Worm (Caenorhabditis elegans) whole organism, mixed stage, embryonic: ENCODE measurements around the gene pycr-1.

ENCODE experiments used
- M03D4.4 ChIP-seq: sonication (generic microtip); optimal IDR thresholded peaks from 2 replicates; lab custom pipeline; 2017; ENCODE audit warnings: mild to moderate bottlenecking, missing genetic modification characterization, missing compliant biosample characterization
- ceh-39 ChIP-seq: fragments of 150-350 bp; optimal IDR thresholded peaks from 2 replicates; lab custom pipeline; 2014; ENCODE audit warnings: missing biosample characterization, missing genetic modification characterization
- ces-1 ChIP-seq: fragments of 150-350 bp; optimal IDR thresholded peaks from 2 replicates; lab custom pipeline; 2014; ENCODE audit warnings: missing biosample characterization, missing genetic modification reagents, missing genetic modification characterization
- drap-1 ChIP-seq: fragments of 200-800 bp; sonication (Bioruptor generic); optimal IDR thresholded peaks from 3 replicates; lab custom pipeline; 2018; ENCODE audit warnings: mild to moderate bottlenecking, missing genetic modification characterization, missing compliant biosample characterization
- elt-1 ChIP-seq: sonication (generic microtip); optimal IDR thresholded peaks from 2 replicates; lab custom pipeline; 2017; ENCODE audit warnings: missing genetic modification characterization, mild to moderate bottlenecking, missing compliant biosample characterization, antibody characterized with exemption, moderate library complexity, borderline replicate concordance; ENCODE audit not compliant: insufficient read depth
- elt-3 ChIP-seq: fragments of 150-350 bp; optimal IDR thresholded peaks from 2 replicates; lab custom pipeline; 2014; ENCODE audit warnings: missing biosample characterization, missing genetic modification characterization
- flh-1 ChIP-seq: fragments of 200-800 bp; sonication (Bioruptor generic); optimal IDR thresholded peaks from 2 replicates; lab custom pipeline; 2018; ENCODE audit warnings: mild to moderate bottlenecking, missing genetic modification characterization, moderate library complexity, missing compliant biosample characterization
- ham-2 ChIP-seq: fragments of 200-800 bp; sonication (Bioruptor generic); optimal IDR thresholded peaks from 2 replicates; lab custom pipeline; 2018; ENCODE audit warnings: mild to moderate bottlenecking, missing genetic modification characterization, missing compliant biosample characterization
- hlh-1 ChIP-seq: fragments of 150-350 bp; optimal IDR thresholded peaks from 2 replicates; lab custom pipeline; 2014; ENCODE audit warnings: missing biosample characterization, missing genetic modification reagents, missing genetic modification characterization
- lin-13 ChIP-seq: fragments of 150-350 bp; optimal IDR thresholded peaks from 2 replicates; lab custom pipeline; 2014; ENCODE audit warnings: missing biosample characterization, missing genetic modification characterization
- lin-32 ChIP-seq: fragments of 200-800 bp; sonication (Bioruptor generic); optimal IDR thresholded peaks from 2 replicates; lab custom pipeline; 2018; ENCODE audit warnings: mild to moderate bottlenecking, missing genetic modification characterization, missing compliant biosample characterization
- lsy-2 ChIP-seq: fragments of 150-350 bp; optimal IDR thresholded peaks from 2 replicates; lab custom pipeline; 2014; ENCODE audit warnings: missing biosample characterization, missing genetic modification characterization
- mab-5 ChIP-seq: fragments of 150-350 bp; optimal IDR thresholded peaks from 2 replicates; lab custom pipeline; 2014; ENCODE audit warnings: missing biosample characterization, missing genetic modification characterization
- mep-1 ChIP-seq: fragments of 150-350 bp; optimal IDR thresholded peaks from 2 replicates; lab custom pipeline; 2017; ENCODE audit warnings: missing biosample characterization, missing genetic modification reagents, missing genetic modification characterization, inconsistent platforms
- mls-2 ChIP-seq: sonication (generic microtip); optimal IDR thresholded peaks from 2 replicates; lab custom pipeline; 2016; ENCODE audit warnings: mild to moderate bottlenecking, missing genetic modification characterization, moderate library complexity, missing compliant biosample characterization
- nhr-12 ChIP-seq: fragments of 150-350 bp; optimal IDR thresholded peaks from 2 replicates; lab custom pipeline; 2014; ENCODE audit warnings: missing biosample characterization, missing genetic modification characterization
- nhr-2 ChIP-seq: fragments of 150-350 bp; optimal IDR thresholded peaks from 2 replicates; lab custom pipeline; 2014; ENCODE audit warnings: missing biosample characterization, missing genetic modification characterization
- nhr-237 ChIP-seq: fragments of 150-350 bp; optimal IDR thresholded peaks from 2 replicates; lab custom pipeline; 2014; ENCODE audit warnings: missing biosample characterization, missing genetic modification characterization
- nhr-28 ChIP-seq: fragments of 150-350 bp; optimal IDR thresholded peaks from 2 replicates; lab custom pipeline; 2014; ENCODE audit warnings: missing biosample characterization, missing genetic modification characterization
- snpc-4 ChIP-seq: fragments of 150-350 bp; optimal IDR thresholded peaks from 2 replicates; lab custom pipeline; 2014; ENCODE audit warnings: missing biosample characterization, missing genetic modification characterization
- tbx-8 ChIP-seq: fragments of 200-800 bp; sonication (Bioruptor generic); optimal IDR thresholded peaks from 2 replicates; lab custom pipeline; 2018; ENCODE audit warnings: mild to moderate bottlenecking, missing genetic modification characterization, moderate library complexity, missing compliant biosample characterization
- unc-120 ChIP-seq: sonication (generic microtip); optimal IDR thresholded peaks from 2 replicates; lab custom pipeline; 2017; ENCODE audit warnings: missing genetic modification characterization, missing compliant biosample characterization; ENCODE audit not compliant: poor library complexity, severe bottlenecking
- unc-39 ChIP-seq: fragments of 150-350 bp; optimal IDR thresholded peaks from 2 replicates; lab custom pipeline; 2014; ENCODE audit warnings: missing biosample characterization, missing genetic modification characterization
- unc-62 ChIP-seq: fragments of 150-350 bp; optimal IDR thresholded peaks from 2 replicates; lab custom pipeline; 2014; ENCODE audit warnings: missing biosample characterization, missing genetic modification reagents, missing genetic modification characterization
- ztf-11 ChIP-seq: fragments of 150-350 bp; optimal IDR thresholded peaks from 2 replicates; lab custom pipeline; 2014; ENCODE audit warnings: missing biosample characterization, missing genetic modification characterization

The pycr-1 gene

DNA sequence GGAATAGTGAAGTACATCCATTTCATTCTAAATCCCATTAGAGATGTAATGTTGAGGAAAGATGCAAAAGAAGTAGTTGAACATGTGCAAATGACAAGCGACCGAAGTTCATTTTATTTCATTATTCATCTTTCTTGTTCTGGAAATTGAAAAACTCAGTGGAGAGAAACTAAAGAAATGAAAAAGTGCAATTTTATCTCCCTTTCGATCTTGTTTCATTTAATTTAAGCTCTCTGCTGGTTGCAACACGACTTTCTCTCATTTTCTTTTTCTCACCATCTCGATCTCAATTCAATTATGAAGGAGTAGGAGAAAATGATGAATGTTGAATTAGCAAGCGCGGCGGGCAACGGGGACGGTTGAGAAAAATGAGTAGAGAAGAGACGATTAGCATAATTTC lies 37.8 kb downstream of the pycr-1 start:
- TF ChIP-seq unc-62 (GFP tag; lab: Kevin White, UChicago): no peak
- no peak for TF ChIP-seq unc-120
- TF ChIP-seq nhr-237 (tag; lab: Kevin White, UChicago): peak; percentile 18
- TF ChIP-seq unc-39: no peak
- peak; percentile 6 for TF ChIP-seq ham-2 (GFP tag; lab: Kevin White, UChicago)
- TF ChIP-seq mab-5 (tag; lab: Kevin White, UChicago): peak; percentile 1
- peak; percentile 99 for TF ChIP-seq ces-1
- no peak for TF ChIP-seq tbx-8 (GFP tag; lab: Kevin White, UChicago)

DNA sequence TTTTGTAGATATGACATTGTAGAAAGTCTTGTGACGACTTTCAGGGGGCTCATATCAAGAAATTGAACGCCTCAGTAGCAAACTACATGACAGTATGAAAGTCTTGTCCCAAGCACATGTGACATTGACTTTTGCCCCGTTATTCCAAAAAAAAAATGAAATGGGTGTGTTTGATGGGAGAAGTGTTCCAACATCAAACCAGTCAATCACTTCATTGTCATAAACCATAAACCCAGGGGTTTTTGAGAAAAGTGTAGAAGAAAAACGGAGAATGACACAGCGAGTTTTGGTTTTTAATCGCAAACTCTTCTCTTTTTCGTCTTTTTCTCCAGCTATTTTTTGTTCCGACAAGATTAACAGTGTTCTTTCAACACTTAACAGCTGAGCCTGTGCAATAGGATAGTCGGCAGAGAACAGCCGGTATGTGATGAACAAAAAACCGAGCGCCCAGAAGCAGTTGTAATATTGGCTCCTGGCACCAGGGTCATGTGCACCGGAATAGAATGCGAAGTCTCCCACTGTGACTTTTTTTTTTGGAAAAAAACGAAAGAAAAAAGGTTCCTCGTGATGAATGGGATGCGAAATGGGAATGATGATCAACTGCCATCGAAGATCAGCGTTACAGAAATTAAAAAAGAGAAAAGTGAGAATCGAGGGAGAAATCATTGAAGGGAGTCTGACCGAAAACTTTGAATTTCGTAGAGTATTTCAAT lies 39.4 kb downstream of the pycr-1 start:
- TF ChIP-seq nhr-28 (no peak), hlh-1 (tag; lab: Kevin White, UChicago) (peak; percentile 1)

- TF ChIP-seq ceh-39 (tag; lab: Kevin White, UChicago): no peak
- TF ChIP-seq ztf-11: no peak
- no peak for TF ChIP-seq ham-2 (GFP tag; lab: Kevin White, UChicago)
These were observed 40.0 kb downstream of the pycr-1 start for ce11 chrX:12186592-12186991.

ce11 chrX:12188280-12189071 lies 41.8 kb downstream of the pycr-1 start:
- TF ChIP-seq ham-2 (GFP tag; lab: Kevin White, UChicago) (no peak), hlh-1 (tag; lab: Kevin White, UChicago) (no peak), elt-1 (tag; lab: Kevin White, UChicago) (no peak), mab-5 (tag; lab: Kevin White, UChicago) (no peak), M03D4.4 (no peak), unc-62 (GFP tag; lab: Kevin White, UChicago) (peak; percentile 21), nhr-2 (tag; lab: Kevin White, UChicago) (peak; percentile 46), mls-2 (no peak), lsy-2 (tag; lab: Kevin White, UChicago) (no peak), tbx-8 (GFP tag; lab: Kevin White, UChicago) (no peak), lin-13 (tag; lab: Kevin White, UChicago) (no peak), lin-32 (GFP tag; lab: Kevin White, UChicago) (peak; percentile 60), elt-3 (tag; lab: Kevin White, UChicago) (no peak), flh-1 (no peak), drap-1 (GFP tag; lab: Kevin White, UChicago) (no peak), unc-120 (no peak), nhr-12 (tag; lab: Kevin White, UChicago) (no peak), nhr-237 (tag; lab: Kevin White, UChicago) (no peak), unc-39 (no peak), ces-1 (no peak)

ce11 chrX:12197367-12197766 lies 50.7 kb downstream of the pycr-1 start:
- no peak for TF ChIP-seq nhr-2 (tag; lab: Kevin White, UChicago)

DNA sequence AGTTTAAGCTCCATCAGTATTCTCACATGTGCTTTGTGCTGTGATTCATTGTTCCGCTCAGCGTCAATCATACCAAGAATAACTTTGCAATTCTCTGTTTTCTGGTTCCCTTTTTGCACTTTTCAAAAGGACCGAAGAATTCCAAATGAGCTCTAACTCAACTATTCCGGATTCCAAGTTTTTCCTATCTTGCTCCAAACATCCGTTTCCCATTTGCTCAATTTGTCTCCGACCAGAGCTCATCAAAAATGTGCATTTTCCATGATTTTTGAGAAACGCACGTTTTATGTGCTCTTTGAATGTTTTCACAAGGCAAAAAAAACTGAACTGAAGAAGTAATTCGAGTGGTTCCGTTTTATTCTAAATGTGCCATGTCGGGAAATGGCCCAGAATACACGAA lies 51.7 kb downstream of the pycr-1 start:
- TF ChIP-seq lin-32 (GFP tag; lab: Kevin White, UChicago) (no peak), ces-1 (peak; percentile 4), snpc-4 (tag; lab: Kevin White, UChicago) (no peak), mep-1 (no peak), nhr-28 (no peak)
